Fruit fly (Drosophila melanogaster) whole organism, embryonic: ENCODE data around the gene CG18545.

Experiments
- Adf1 ChIP-seq: fragments of 200-800 bp; sonication (Bioruptor generic); IDR thresholded peaks from 2 replicates; pipeline ENCODE4 v1.3.6; 2022; ENCODE audit warnings: missing biosample characterization, missing genetic modification characterization
- Blimp-1 ChIP-seq: fragments of 200-800 bp; sonication (Bioruptor generic); optimal IDR thresholded peaks from 3 replicates; lab custom pipeline; 2018; ENCODE audit warnings: missing biosample characterization, missing genetic modification characterization, mild to moderate bottlenecking, moderate library complexity, missing genetic modification reagents
- CG10959 ChIP-seq: fragments of 200-800 bp; sonication (Bioruptor generic); IDR thresholded peaks from 2 replicates; pipeline ENCODE4 v1.3.6; 2022; ENCODE audit warnings: missing biosample characterization, missing genetic modification characterization
- CG10979 ChIP-seq: fragments of 200-800 bp; sonication (Bioruptor generic); optimal IDR thresholded peaks from 2 replicates; lab custom pipeline; 2018; ENCODE audit warnings: missing biosample characterization, mild to moderate bottlenecking, missing genetic modification characterization, moderate library complexity
- CG12155 ChIP-seq: fragments of 200-800 bp; sonication (Bioruptor generic); optimal IDR thresholded peaks from 3 replicates; lab custom pipeline; 2016; ENCODE audit warnings: missing biosample characterization, missing genetic modification characterization
- CG13296 ChIP-seq: fragments of 200-800 bp; sonication (Bioruptor generic); optimal IDR thresholded peaks from 3 replicates; lab custom pipeline; 2018; ENCODE audit warnings: missing biosample characterization, mild to moderate bottlenecking, missing genetic modification characterization
- CG13775 ChIP-seq: fragments of 200-800 bp; sonication (Bioruptor generic); optimal IDR thresholded peaks from 3 replicates; lab custom pipeline; 2017; ENCODE audit warnings: missing biosample characterization, mild to moderate bottlenecking, missing genetic modification characterization
- CG15269 ChIP-seq: fragments of 200-800 bp; sonication (Bioruptor generic); optimal IDR thresholded peaks from 2 replicates; lab custom pipeline; 2018; ENCODE audit warnings: missing biosample characterization, mild to moderate bottlenecking, missing genetic modification characterization, moderate library complexity
- CG15479 ChIP-seq: fragments of 200-800 bp; sonication (Bioruptor generic); optimal IDR thresholded peaks from 3 replicates; lab custom pipeline; 2019; ENCODE audit warnings: missing biosample characterization, mild to moderate bottlenecking, missing genetic modification characterization, moderate library complexity
- CG1603 ChIP-seq: fragments of 200-800 bp; sonication (Bioruptor generic); optimal IDR thresholded peaks from 2 replicates; lab custom pipeline; 2019; ENCODE audit warnings: missing biosample characterization, mild to moderate bottlenecking, missing genetic modification characterization, moderate library complexity
- CG16813 ChIP-seq: fragments of 200-800 bp; sonication (Bioruptor generic); IDR thresholded peaks from 3 replicates; pipeline ENCODE4 v1.3.6; 2022; ENCODE audit warnings: missing biosample characterization, missing genetic modification characterization; ENCODE audit not compliant: partially characterized antibody
- CG17361 ChIP-seq: fragments of 200-800 bp; sonication (Bioruptor generic); IDR thresholded peaks from 3 replicates; pipeline ENCODE4 v1.3.6; 2022; ENCODE audit warnings: missing biosample characterization, missing genetic modification characterization
- CG30403 ChIP-seq: fragments of 200-800 bp; sonication (Bioruptor generic); optimal IDR thresholded peaks from 3 replicates; lab custom pipeline; 2016; ENCODE audit warnings: missing biosample characterization, missing genetic modification characterization
- CG32767 ChIP-seq: fragments of 200-800 bp; sonication (Bioruptor generic); IDR thresholded peaks from 2 replicates; pipeline ENCODE4 v1.3.6; 2022; ENCODE audit warnings: missing biosample characterization, missing genetic modification characterization
- CG3726 ChIP-seq: fragments of 200-800 bp; sonication (Bioruptor generic); IDR thresholded peaks from 3 replicates; pipeline ENCODE4, ENCODE4 v1.3.6; 2022; ENCODE audit warnings: missing biosample characterization, missing genetic modification characterization
- CG4820 ChIP-seq: fragments of 200-800 bp; sonication (Bioruptor generic); optimal IDR thresholded peaks from 3 replicates; lab custom pipeline; 2016; ENCODE audit warnings: missing biosample characterization, missing genetic modification characterization
- CG4854 ChIP-seq: fragments of 200-800 bp; sonication (Bioruptor generic); optimal IDR thresholded peaks from 2 replicates; lab custom pipeline; 2016; ENCODE audit warnings: missing biosample characterization, missing genetic modification characterization, inconsistent platforms
- CG5953 ChIP-seq: fragments of 200-800 bp; sonication (Bioruptor generic); IDR thresholded peaks from 2 replicates; pipeline ENCODE4 v1.3.6; 2022; ENCODE audit warnings: missing biosample characterization, missing genetic modification characterization
- CG7963 ChIP-seq: fragments of 200-800 bp; sonication (Bioruptor generic); IDR thresholded peaks from 3 replicates; pipeline ENCODE4 v1.3.6; 2022; ENCODE audit warnings: missing biosample characterization, missing genetic modification characterization; ENCODE audit not compliant: partially characterized antibody
- CG8281 ChIP-seq: fragments of 200-800 bp; sonication (Bioruptor generic); optimal IDR thresholded peaks from 2 replicates; lab custom pipeline; 2018; ENCODE audit warnings: missing biosample characterization, mild to moderate bottlenecking, missing genetic modification characterization, moderate library complexity
- Eip74EF ChIP-seq, 2 experiments: fragments of 200-800 bp in 1 of 2; fragments of >200 bp in 1 of 2; sonication (Bioruptor generic) in 1 of 2; optimal IDR thresholded peaks; 2 replicates each; lab custom pipeline; 2017 to 2019; ENCODE audit warnings: missing biosample characterization in 2 of 2, missing genetic modification characterization in 2 of 2, mild to moderate bottlenecking in 1 of 2, moderate library complexity in 1 of 2
- Elba2 ChIP-seq: fragments of 200-800 bp; sonication (Bioruptor generic); optimal IDR thresholded peaks from 3 replicates; lab custom pipeline; 2016; ENCODE audit warnings: missing biosample characterization, missing genetic modification characterization
- Fer1 ChIP-seq: fragments of 200-800 bp; sonication (Bioruptor generic); optimal IDR thresholded peaks from 2 replicates; lab custom pipeline; 2017; ENCODE audit warnings: missing biosample characterization, mild to moderate bottlenecking, missing genetic modification characterization
- Gug ChIP-seq: fragments of 200-800 bp; sonication (Bioruptor generic); IDR thresholded peaks from 4 replicates; pipeline ENCODE4 v1.3.6; 2022; ENCODE audit warnings: missing biosample characterization, missing genetic modification characterization
- HLH4C ChIP-seq: fragments of 200-800 bp; sonication (Bioruptor generic); IDR thresholded peaks from 3 replicates; pipeline ENCODE4 v1.3.6; 2022; ENCODE audit warnings: missing biosample characterization, missing genetic modification characterization; ENCODE audit not compliant: partially characterized antibody
- Myb ChIP-seq: fragments of 200-800 bp; sonication (Bioruptor generic); optimal IDR thresholded peaks from 2 replicates; lab custom pipeline; 2016; ENCODE audit warnings: missing biosample characterization, missing genetic modification characterization
- NC2β ChIP-seq: fragments of 200-800 bp; sonication (Bioruptor generic); optimal IDR thresholded peaks from 2 replicates; lab custom pipeline; 2016; ENCODE audit warnings: missing biosample characterization, missing genetic modification characterization
- NfI ChIP-seq: fragments of 200-800 bp; sonication (Bioruptor generic); optimal IDR thresholded peaks from 3 replicates; lab custom pipeline; 2018; ENCODE audit warnings: missing biosample characterization, mild to moderate bottlenecking, missing genetic modification characterization, moderate library complexity
- Poxn ChIP-seq: fragments of 200-800 bp; sonication (Bioruptor generic); IDR thresholded peaks from 2 replicates; pipeline ENCODE4 v1.3.6; 2022; ENCODE audit warnings: missing biosample characterization, missing genetic modification characterization
- Spps ChIP-seq: fragments of 200-800 bp; sonication (Bioruptor generic); optimal IDR thresholded peaks from 2 replicates; lab custom pipeline; 2018; ENCODE audit warnings: missing biosample characterization, mild to moderate bottlenecking, missing genetic modification characterization
- TFAM ChIP-seq: fragments of 200-800 bp; sonication (Bioruptor generic); optimal IDR thresholded peaks from 2 replicates; lab custom pipeline; 2017; ENCODE audit warnings: missing biosample characterization, missing genetic modification characterization, inconsistent platforms
- Taf1 ChIP-seq: fragments of 200-800 bp; sonication (Bioruptor generic); IDR thresholded peaks from 2 replicates; pipeline ENCODE4 v1.3.6; 2022; ENCODE audit warnings: missing biosample characterization, missing genetic modification characterization
- bsh ChIP-seq, 2 experiments: fragments of 200-800 bp; sonication (Bioruptor generic); optimal IDR thresholded peaks; 2 replicates each; lab custom pipeline; 2017 to 2018; ENCODE audit warnings: mild to moderate bottlenecking in 2 of 2, missing biosample characterization in 2 of 2, missing genetic modification characterization in 2 of 2, moderate library complexity in 1 of 2
- chn ChIP-seq: fragments of 200-800 bp; sonication (Bioruptor generic); optimal IDR thresholded peaks from 2 replicates; lab custom pipeline; 2016; ENCODE audit warnings: missing biosample characterization, missing genetic modification characterization
- dm ChIP-seq: fragments of 200-800 bp; sonication (Bioruptor generic); optimal IDR thresholded peaks from 3 replicates; lab custom pipeline; 2016; ENCODE audit warnings: missing biosample characterization, missing genetic modification characterization
- fd3F ChIP-seq: fragments of 200-800 bp; sonication (Bioruptor generic); optimal IDR thresholded peaks from 2 replicates; lab custom pipeline; 2018; ENCODE audit warnings: missing biosample characterization, mild to moderate bottlenecking, missing genetic modification characterization, moderate library complexity
- gcm2 ChIP-seq: fragments of 200-800 bp; sonication (Bioruptor generic); optimal IDR thresholded peaks from 2 replicates; lab custom pipeline; 2016; ENCODE audit warnings: missing biosample characterization, missing genetic modification characterization
- gfzf ChIP-seq: fragments of 200-800 bp; sonication (Bioruptor generic); optimal IDR thresholded peaks from 2 replicates; lab custom pipeline; 2016; ENCODE audit warnings: missing biosample characterization, mild to moderate bottlenecking, missing genetic modification characterization, moderate library complexity
- hth ChIP-seq: fragments of >200 bp; optimal IDR thresholded peaks from 2 replicates; lab custom pipeline; 2017; ENCODE audit warnings: inconsistent platforms
- lilli ChIP-seq: fragments of 200-800 bp; sonication (Bioruptor generic); optimal IDR thresholded peaks from 3 replicates; lab custom pipeline; 2016; ENCODE audit warnings: missing biosample characterization, missing genetic modification characterization
- luna ChIP-seq: fragments of 200-800 bp; sonication (Bioruptor generic); optimal IDR thresholded peaks from 2 replicates; lab custom pipeline; 2016; ENCODE audit warnings: missing biosample characterization, missing genetic modification characterization
- nom ChIP-seq: fragments of 200-800 bp; sonication (Bioruptor generic); optimal IDR thresholded peaks from 2 replicates; lab custom pipeline; 2017; ENCODE audit warnings: missing biosample characterization, missing genetic modification characterization, mild to moderate bottlenecking, moderate library complexity, missing genetic modification reagents
- odd ChIP-seq: fragments of 200-800 bp; sonication (Bioruptor generic); optimal IDR thresholded peaks from 2 replicates; lab custom pipeline; 2017; ENCODE audit warnings: missing biosample characterization, mild to moderate bottlenecking, missing genetic modification characterization
- prd ChIP-seq, 3 experiments: fragments of >200 bp in 2 of 3; fragments of 200-800 bp in 1 of 3; sonication (Bioruptor generic) in 1 of 3; optimal IDR thresholded peaks in 2 of 3; IDR thresholded peaks in 1 of 3; 2 replicates in 2 of 3; 3 replicates in 1 of 3; pipeline versions ENCODE4 v1.3.6 to Lab custom; 2017 to 2022; ENCODE audit warnings: missing biosample characterization in 1 of 3, missing genetic modification characterization in 1 of 3
- ro ChIP-seq: fragments of 200-800 bp; sonication (Bioruptor generic); IDR thresholded peaks from 2 replicates; pipeline ENCODE4 v1.3.6; 2022; ENCODE audit warnings: missing biosample characterization, missing genetic modification characterization
- vvl ChIP-seq: fragments of 200-800 bp; sonication (Bioruptor generic); IDR thresholded peaks from 2 replicates; pipeline ENCODE4 v1.3.6; 2022; ENCODE audit warnings: missing biosample characterization, missing genetic modification characterization
- zen ChIP-seq: fragments of 200-800 bp; sonication (Bioruptor generic); optimal IDR thresholded peaks from 3 replicates; lab custom pipeline; 2018; ENCODE audit warnings: missing biosample characterization, mild to moderate bottlenecking, missing genetic modification characterization, moderate library complexity
- zf30C ChIP-seq: fragments of 200-800 bp; sonication (Bioruptor generic); optimal IDR thresholded peaks from 3 replicates; lab custom pipeline; 2018; ENCODE audit warnings: missing biosample characterization, mild to moderate bottlenecking, missing genetic modification characterization

Gene CG18545

DNA sequence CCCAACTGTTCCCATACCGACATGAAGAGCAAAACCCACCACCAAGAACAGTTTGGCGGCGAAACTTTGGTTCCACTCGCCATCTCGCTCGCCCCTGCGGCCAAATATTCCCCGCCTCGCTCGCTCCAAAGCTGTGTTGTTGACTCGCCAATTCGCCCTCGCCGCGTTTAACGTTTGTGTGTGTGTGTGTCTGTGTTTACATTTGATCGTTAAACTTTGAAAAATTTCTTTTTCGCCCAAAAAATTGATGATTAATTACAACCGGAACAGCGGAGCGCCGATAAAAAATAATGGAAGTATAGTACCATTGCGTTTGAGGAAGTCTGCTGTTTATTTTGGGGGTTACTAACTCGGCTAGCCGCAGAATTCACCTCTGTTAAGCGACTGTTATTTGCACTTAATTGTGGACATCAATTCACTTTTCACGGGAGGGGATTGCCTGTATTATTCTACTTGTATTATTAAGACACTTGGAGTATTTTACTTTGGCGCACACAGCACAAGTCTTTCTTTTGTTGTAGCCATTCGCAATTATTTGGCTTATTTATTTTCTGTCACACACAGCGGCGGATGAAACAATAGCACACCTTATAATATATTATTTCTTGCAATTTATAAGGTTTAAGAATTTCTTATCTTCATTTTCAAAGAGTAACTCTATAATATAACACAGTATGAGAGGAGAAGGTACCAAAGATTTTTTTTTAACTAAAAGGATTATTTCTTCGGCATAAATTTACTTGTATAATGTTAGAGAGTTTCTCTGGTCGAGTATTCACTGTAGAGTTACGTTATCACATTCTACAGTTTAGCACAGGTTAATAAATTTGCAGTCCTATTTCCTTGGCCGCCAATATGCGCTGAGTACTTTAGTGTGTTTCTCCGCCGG, 10.2 kb downstream of the CG18545 start (continued):
- TF ChIP-seq gcm2: peak; percentile 62
- TF ChIP-seq luna (GFP tag; lab: Kevin White, UChicago): peak; percentile 57
- TF ChIP-seq CG15269 (tag; lab: Kevin White, UChicago): peak; percentile 90
- TF ChIP-seq NC2β (GFP tag; lab: Kevin White, UChicago): peak; percentile 43
- TF ChIP-seq prd (optimal IDR thresholded peaks at IDR 0.05; lab: Kevin White, UChicago): no peak
- TF ChIP-seq prd (GFP tag; IDR thresholded peaks at IDR 0.05; lab: Robert Waterston, UW): no peak
- peak; percentile 40 for TF ChIP-seq CG10979 (tag; lab: Kevin White, UChicago)
- TF ChIP-seq CG3726: no peak
- no peak for TF ChIP-seq ro (GFP tag; lab: Robert Waterston, UW)
- no peak for TF ChIP-seq Poxn (GFP tag; lab: Robert Waterston, UW)
- TF ChIP-seq lilli (GFP tag; lab: Kevin White, UChicago): peak; percentile 89
- TF ChIP-seq Spps (tag; lab: Kevin White, UChicago): peak; percentile 9
- peak; percentile 52 for TF ChIP-seq zen (tag; lab: Kevin White, UChicago)
- no peak for TF ChIP-seq HLH4C
- no peak for TF ChIP-seq CG5953 (GFP tag; lab: Robert Waterston, UW)
- no peak for TF ChIP-seq CG32767 (GFP tag; lab: Robert Waterston, UW)
- no peak for TF ChIP-seq Taf1 (GFP tag; lab: Robert Waterston, UW)
- no peak for TF ChIP-seq Adf1 (GFP tag; lab: Robert Waterston, UW)
- TF ChIP-seq fd3F: peak; percentile 89
- TF ChIP-seq CG10959 (GFP tag; lab: Robert Waterston, UW): no peak
- TF ChIP-seq CG7963 (GFP tag; lab: Robert Waterston, UW): no peak
- peak; percentile 48 for TF ChIP-seq CG8281
- TF ChIP-seq nom (GFP tag; lab: Kevin White, UChicago): no peak
- TF ChIP-seq CG17361 (GFP tag; lab: Robert Waterston, UW): no peak
- peak; percentile 55 for TF ChIP-seq Blimp-1 (GFP tag; lab: Kevin White, UChicago)
- no peak for TF ChIP-seq vvl (GFP tag; lab: Robert Waterston, UW)
- peak; percentile 36 for TF ChIP-seq CG4854 (GFP tag; lab: Kevin White, UChicago)
- peak; percentile 89 for TF ChIP-seq CG13775 (GFP tag; lab: Kevin White, UChicago)
- peak; percentile 81 for TF ChIP-seq NfI (GFP tag; lab: Kevin White, UChicago)
- TF ChIP-seq gfzf (GFP tag; lab: Kevin White, UChicago): no peak
- TF ChIP-seq hth: no peak
- TF ChIP-seq Gug (GFP tag; lab: Robert Waterston, UW): peak; percentile 72
- peak; percentile 19 for TF ChIP-seq chn (GFP tag; lab: Kevin White, UChicago)
- peak; percentile 92 for TF ChIP-seq Myb (GFP tag; lab: Kevin White, UChicago)
- TF ChIP-seq zf30C (GFP tag; lab: Kevin White, UChicago): peak; percentile 39
- TF ChIP-seq CG1603 (tag; lab: Kevin White, UChicago): peak; percentile 41
- no peak for TF ChIP-seq Elba2 (GFP tag; lab: Kevin White, UChicago)
- TF ChIP-seq CG12155 (GFP tag; lab: Kevin White, UChicago): peak; percentile 82
- peak; percentile 66 for TF ChIP-seq CG4820
- peak in 1 of 2 experiments; percentile 52 for TF ChIP-seq Eip74EF (GFP tag; optimal IDR thresholded peaks at IDR 0.05; lab: Kevin White, UChicago)
- peak; percentile 81 for TF ChIP-seq CG13296
- peak; percentile 81 for TF ChIP-seq odd (GFP tag; lab: Kevin White, UChicago)
- TF ChIP-seq TFAM (GFP tag; lab: Kevin White, UChicago): no peak
- TF ChIP-seq Fer1 (GFP tag; lab: Kevin White, UChicago): peak; percentile 84
- peak; percentile 42 for TF ChIP-seq dm (GFP tag; lab: Kevin White, UChicago)
- TF ChIP-seq CG16813: no peak
- TF ChIP-seq bsh (GFP tag; optimal IDR thresholded peaks at IDR 0.05; lab: Kevin White, UChicago): peak in 1 of 2 experiments; percentile 55
- TF ChIP-seq CG30403 (GFP tag; lab: Kevin White, UChicago): peak; percentile 88
- no peak for TF ChIP-seq CG15479
